Fruit fly (Drosophila melanogaster): Measurements from ENCODE around the gene Unc-115b.

The Unc-115b gene

dm6 chr3R:9640313-9640712 is 52.3 kb downstream of the Unc-115b start:
- no peak for TF ChIP-seq CG8301 (tag; optimal IDR thresholded peaks at IDR 0.05)
- TF ChIP-seq CG10348 (GFP tag; IDR thresholded peaks at IDR 0.05), result no peak
- no peak for TF ChIP-seq D1 (tag; optimal IDR thresholded peaks at IDR 0.05)
- no peak for TF ChIP-seq Snoo (tag; optimal IDR thresholded peaks at IDR 0.05)
- no peak for TF ChIP-seq Pif1A (GFP tag; optimal IDR thresholded peaks at IDR 0.05)
- TF ChIP-seq Ets98B (GFP tag; IDR thresholded peaks at IDR 0.05), result no peak
- no peak for TF ChIP-seq CG17806 (tag; optimal IDR thresholded peaks at IDR 0.05)
- TF ChIP-seq CG13204 (GFP tag; optimal IDR thresholded peaks at IDR 0.05), result no peak
- TF ChIP-seq Pif1B (GFP tag; optimal IDR thresholded peaks at IDR 0.05), result no peak
- TF ChIP-seq fd96Ca (GFP tag; IDR thresholded peaks at IDR 0.05), result no peak
- TF ChIP-seq CG9948 (tag; optimal IDR thresholded peaks at IDR 0.05), result no peak
- no peak for TF ChIP-seq EcR (GFP tag; optimal IDR thresholded peaks at IDR 0.05)
- no peak for TF ChIP-seq CG8159 (tag; optimal IDR thresholded peaks at IDR 0.05)
- TF ChIP-seq gl (tag; optimal IDR thresholded peaks at IDR 0.05), result no peak
- no peak for TF ChIP-seq CG14655 (GFP tag; optimal IDR thresholded peaks at IDR 0.05)

- TF ChIP-seq CG13204 (GFP tag; optimal IDR thresholded peaks at IDR 0.05), result no peak
- no peak for TF ChIP-seq Pif1A (GFP tag; optimal IDR thresholded peaks at IDR 0.05)
- TF ChIP-seq Pif1B (GFP tag; optimal IDR thresholded peaks at IDR 0.05), result no peak
- no peak for TF ChIP-seq D1 (tag; optimal IDR thresholded peaks at IDR 0.05)
- no peak for TF ChIP-seq Snoo (tag; optimal IDR thresholded peaks at IDR 0.05)
- no peak for TF ChIP-seq CG9948 (tag; optimal IDR thresholded peaks at IDR 0.05)
- TF ChIP-seq CG15710 (tag; optimal IDR thresholded peaks at IDR 0.05), result no peak
Measured at dm6 chr3R:9637882-9638281, 54.7 kb downstream of the Unc-115b start, which contains the start of gene Dh44. TSS of gene Dh44 (plus strand) at chr3R:9638182.

- no peak for TF ChIP-seq Pif1A (GFP tag; optimal IDR thresholded peaks at IDR 0.05)
- TF ChIP-seq CG17806 (tag; optimal IDR thresholded peaks at IDR 0.05), result no peak
- TF ChIP-seq gl (tag; optimal IDR thresholded peaks at IDR 0.05), result no peak
Measured at dm6 chr3R:9637361-9637760, 55.2 kb downstream of the Unc-115b start, which contains the start of gene Scm. TSS of gene Scm (minus strand) at chr3R:9637611.
